Worm (Caenorhabditis elegans): Measurements from ENCODE around the gene C25E10.7.

The C25E10.7 gene

DNA sequence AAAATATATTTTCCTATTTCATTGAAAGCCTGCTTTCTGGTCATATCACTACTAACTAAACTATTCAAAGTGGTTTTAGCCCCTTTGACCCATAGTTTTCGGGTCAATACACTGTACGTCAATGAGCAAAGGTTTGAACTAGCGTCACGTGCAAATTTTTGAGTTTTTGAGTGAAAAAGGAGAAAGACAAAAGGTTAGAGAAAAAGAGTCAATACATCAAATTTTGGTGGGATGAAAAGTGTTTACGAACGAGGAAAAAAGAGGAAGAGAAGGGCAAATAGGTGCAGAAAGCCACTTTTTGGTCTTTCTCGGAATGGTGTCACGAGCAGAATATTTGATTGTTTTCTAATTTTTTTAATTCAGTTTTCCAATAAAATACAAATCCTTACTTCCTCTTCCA, 24.8 kb upstream of the C25E10.7 start:
- TF ChIP-seq mab-9 (GFP tag; IDR thresholded peaks at IDR 0.05) (no peak), ceh-88 (GFP tag; IDR thresholded peaks at IDR 0.05) (no peak), dsc-1 (tag; optimal IDR thresholded peaks at IDR 0.05) (peak; percentile 7), ceh-8 (GFP tag; optimal IDR thresholded peaks at IDR 0.05) (no peak), ceh-63 (GFP tag; optimal IDR thresholded peaks at IDR 0.05) (no peak), elt-2 (tag; optimal IDR thresholded peaks at IDR 0.05) (peak; percentile 15), ceh-82 (tag; optimal IDR thresholded peaks at IDR 0.05) (no peak), nhr-12 (tag; optimal IDR thresholded peaks at IDR 0.05) (no peak), isw-1 (GFP tag; IDR thresholded peaks at IDR 0.05) (no peak), unc-86 (tag; optimal IDR thresholded peaks at IDR 0.05) (no peak), nhr-84 (tag; optimal IDR thresholded peaks at IDR 0.05) (no peak), lin-14 (GFP tag; optimal IDR thresholded peaks at IDR 0.05) (peak; percentile 44), nhr-90 (tag; optimal IDR thresholded peaks at IDR 0.05; ENCODE audit: poor library complexity) (peak; percentile 38), rnt-1 (tag; optimal IDR thresholded peaks at IDR 0.05) (no peak), nhr-47 (tag; optimal IDR thresholded peaks at IDR 0.05) (peak; percentile 47), fkh-8 (tag; optimal IDR thresholded peaks at IDR 0.05) (peak; percentile 42), nhr-19 (GFP tag; conservative IDR thresholded peaks at IDR 0.05) (peak; percentile 33; the same call in 1 of the 2 replicates), efl-1 (optimal IDR thresholded peaks at IDR 0.05) (no peak), efl-1 (GFP tag; optimal IDR thresholded peaks at IDR 0.05 in 1 of 2) (peak in 1 of 2 experiments; percentile 87), lsy-2 (tag; optimal IDR thresholded peaks at IDR 0.05) (peak; percentile 4 to 35), nhr-20 (tag; optimal IDR thresholded peaks at IDR 0.05) (peak; percentile 46), unc-98 (GFP tag; IDR thresholded peaks at IDR 0.05) (no peak), fos-1 (tag; optimal IDR thresholded peaks at IDR 0.05) (no peak), lin-35 (GFP tag; optimal IDR thresholded peaks at IDR 0.05) (peak in 1 of 2 experiments; percentile 16), nhr-77 (tag; optimal IDR thresholded peaks at IDR 0.05) (peak; percentile 34), lin-13 (GFP tag; optimal IDR thresholded peaks at IDR 0.05) (peak; percentile 18), mdl-1 (tag; optimal IDR thresholded peaks at IDR 0.05) (peak in 1 of 2 experiments; percentile 68), nhr-71 (tag; optimal IDR thresholded peaks at IDR 0.05) (peak; percentile 53)

- no peak for TF ChIP-seq egl-13 (tag; optimal IDR thresholded peaks at IDR 0.05)
- no peak for TF ChIP-seq unc-86 (tag; optimal IDR thresholded peaks at IDR 0.05)
- peak; percentile 19 for TF ChIP-seq nhr-47 (tag; optimal IDR thresholded peaks at IDR 0.05)
- TF ChIP-seq unc-30 (tag; optimal IDR thresholded peaks at IDR 0.05): no peak
- TF ChIP-seq nhr-90 (tag; optimal IDR thresholded peaks at IDR 0.05; ENCODE audit: poor library complexity): peak; percentile 15
- no peak for TF ChIP-seq ceh-8 (GFP tag; optimal IDR thresholded peaks at IDR 0.05)
- TF ChIP-seq fos-1 (tag; optimal IDR thresholded peaks at IDR 0.05): no peak
- peak; percentile 29 for TF ChIP-seq snu-23 (GFP tag; optimal IDR thresholded peaks at IDR 0.05)
- TF ChIP-seq lsy-2 (tag; optimal IDR thresholded peaks at IDR 0.05): peak in 1 of 2 experiments; percentile 40
- TF ChIP-seq irx-1 (tag; optimal IDR thresholded peaks at IDR 0.05): no peak
- TF ChIP-seq lin-13 (GFP tag; optimal IDR thresholded peaks at IDR 0.05): peak; percentile 11
- TF ChIP-seq alr-1 (tag; optimal IDR thresholded peaks at IDR 0.05; ENCODE audit: borderline replicate concordance): no peak
- no peak for TF ChIP-seq pqm-1 (tag; optimal IDR thresholded peaks at IDR 0.05)
- TF ChIP-seq unc-62 (GFP tag; optimal IDR thresholded peaks at IDR 0.05): no peak
- peak; percentile 64 for TF ChIP-seq ama-1 (optimal IDR thresholded peaks at IDR 0.05)
- no peak for TF ChIP-seq ceh-90 (tag; optimal IDR thresholded peaks at IDR 0.05)
- peak; percentile 21 for TF ChIP-seq elt-2 (tag; optimal IDR thresholded peaks at IDR 0.05)
- TF ChIP-seq sup-37 (GFP tag; optimal IDR thresholded peaks at IDR 0.05): no peak
- TF ChIP-seq mep-1 (tag; optimal IDR thresholded peaks at IDR 0.05): peak; percentile 24
- TF ChIP-seq blmp-1 (tag; optimal IDR thresholded peaks at IDR 0.05): peak; percentile 30
- no peak for TF ChIP-seq dpl-1 (GFP tag; optimal IDR thresholded peaks at IDR 0.05)
- TF ChIP-seq nhr-71 (tag; optimal IDR thresholded peaks at IDR 0.05): peak; percentile 38
- peak in 1 of 6 experiments; percentile 25 for TF ChIP-seq elt-3 (tag; optimal IDR thresholded peaks at IDR 0.05)
- no peak for TF ChIP-seq F16B12.6 (tag; optimal IDR thresholded peaks at IDR 0.05)
- peak; percentile 68 for TF ChIP-seq nhr-85 (tag)
- no peak for TF ChIP-seq aly-2 (tag; optimal IDR thresholded peaks at IDR 0.05)
- no peak for TF ChIP-seq swsn-7 (tag; optimal IDR thresholded peaks at IDR 0.05)
- TF ChIP-seq lin-14 (GFP tag; optimal IDR thresholded peaks at IDR 0.05): peak; percentile 17
- TF ChIP-seq isw-1 (GFP tag; IDR thresholded peaks at IDR 0.05): no peak
- peak; percentile 43 for TF ChIP-seq nhr-20 (tag; optimal IDR thresholded peaks at IDR 0.05)
- peak; percentile 38 for TF ChIP-seq tbx-2 (tag; optimal IDR thresholded peaks at IDR 0.05)
- TF ChIP-seq mef-2 (tag; optimal IDR thresholded peaks at IDR 0.05): no peak
- TF ChIP-seq lin-35 (GFP tag; optimal IDR thresholded peaks at IDR 0.05): peak in 1 of 2 experiments; percentile 28
- TF ChIP-seq nhr-19 (GFP tag; conservative IDR thresholded peaks at IDR 0.05): peak; percentile 21
- TF ChIP-seq nhr-12 (tag; optimal IDR thresholded peaks at IDR 0.05): no peak
- no peak for TF ChIP-seq sptf-1 (tag; optimal IDR thresholded peaks at IDR 0.05)
- no peak for TF ChIP-seq unc-98 (GFP tag; IDR thresholded peaks at IDR 0.05)
- no peak for TF ChIP-seq grh-1 (GFP tag; IDR thresholded peaks at IDR 0.05)
Observed at ce11 chrV:9074360-9074834, 23.4 kb upstream of the C25E10.7 start.
